Fruit fly (Drosophila melanogaster) whole organism, prepupa: ENCODE measurements around the gene Alg7.

Source experiments
- CG34406 ChIP-seq: fragments of 200-800 bp; sonication (Bioruptor generic); optimal IDR thresholded peaks from 3 replicates; lab custom pipeline; 2016; ENCODE audit warnings: missing biosample characterization, missing genetic modification characterization
- Hr4 ChIP-seq: fragments of 200-800 bp; sonication (Bioruptor generic); optimal IDR thresholded peaks from 3 replicates; lab custom pipeline; 2016; ENCODE audit warnings: missing biosample characterization, missing genetic modification characterization
- Sox15 ChIP-seq: fragments of 200-800 bp; sonication (Bioruptor generic); optimal IDR thresholded peaks from 3 replicates; lab custom pipeline; 2016; ENCODE audit warnings: missing biosample characterization, missing genetic modification characterization
- fd85E ChIP-seq: fragments of 200-800 bp; sonication (Bioruptor generic); optimal IDR thresholded peaks from 3 replicates; lab custom pipeline; 2016; ENCODE audit warnings: missing biosample characterization, missing genetic modification characterization

DNA sequence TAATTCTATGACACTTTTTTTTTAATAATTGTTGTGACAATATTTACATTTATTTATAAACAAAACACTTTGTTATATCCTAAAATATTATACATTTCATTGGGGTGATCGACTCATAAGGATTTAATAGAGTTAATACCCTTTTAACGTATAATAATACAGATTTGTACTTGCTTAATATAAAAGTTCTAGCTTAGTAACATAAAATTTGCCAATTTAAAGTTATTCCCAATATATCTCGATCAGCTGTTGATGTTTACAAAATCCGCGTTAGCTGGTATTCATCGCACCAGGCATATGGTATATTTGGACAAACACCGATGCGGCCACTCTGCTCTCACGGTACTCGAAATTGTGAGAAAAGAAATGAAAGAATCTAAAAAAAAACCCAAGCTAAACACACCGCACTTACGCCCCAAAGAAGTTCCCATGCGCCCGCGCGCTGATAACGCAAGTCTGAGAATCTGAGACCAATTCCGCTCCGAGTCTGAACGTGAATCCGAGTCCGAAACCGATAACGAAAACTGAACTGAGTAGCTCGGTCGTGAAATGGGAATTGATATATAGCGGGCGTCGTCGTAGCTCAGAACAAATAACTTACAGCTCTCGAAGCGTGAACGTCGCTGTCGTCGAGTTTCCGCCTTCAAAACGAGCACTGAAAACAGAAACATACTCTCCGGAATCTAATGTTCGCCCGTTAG lies 24.5 kb downstream of the Alg7 start, which contains the start of gene Pect:
- no peak for TF ChIP-seq CG34406 (GFP tag; lab: Kevin White, UChicago)
- peak; percentile 13 for TF ChIP-seq Sox15 (GFP tag; lab: Kevin White, UChicago)
- no peak for TF ChIP-seq fd85E (GFP tag; lab: Kevin White, UChicago)
- TF ChIP-seq Hr4 (GFP tag; lab: Kevin White, UChicago): no peak
